Worm (Caenorhabditis elegans): ENCODE results near the gene F07E5.9.

DNA sequence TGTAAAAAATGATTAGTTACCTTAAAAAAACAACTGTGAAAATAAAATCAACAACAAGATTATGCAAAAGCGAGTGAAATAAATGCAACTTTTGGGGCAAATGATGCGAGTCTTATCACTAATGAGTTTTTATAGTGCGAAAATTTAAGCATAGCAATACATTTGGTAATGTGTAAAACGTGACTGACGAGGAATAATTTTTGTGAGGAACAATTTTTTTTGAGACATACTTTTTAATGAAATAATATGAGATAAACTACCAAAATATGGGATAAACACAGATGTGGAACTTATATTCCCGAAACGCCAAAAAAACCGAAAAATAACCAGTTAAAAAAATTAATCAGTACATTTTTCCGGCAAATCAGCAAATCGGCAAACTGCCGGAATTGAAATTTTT is at the start of gene F07E5.9:
- TF ChIP-seq ama-1 (optimal IDR thresholded peaks at IDR 0.05) (no peak), hmg-4 (GFP tag; optimal IDR thresholded peaks at IDR 0.05) (no peak), sea-1 (GFP tag; conservative IDR thresholded peaks at IDR 0.05) (no peak), tra-4 (tag; optimal IDR thresholded peaks at IDR 0.05) (no peak), ceh-13 (GFP tag; optimal IDR thresholded peaks at IDR 0.05) (no peak), aly-1 (tag; optimal IDR thresholded peaks at IDR 0.05) (no peak), hnd-1 (tag; optimal IDR thresholded peaks at IDR 0.05) (no peak), tbx-37 (GFP tag; conservative IDR thresholded peaks at IDR 0.05) (no peak), B0310.2 (tag; optimal IDR thresholded peaks at IDR 0.05) (no peak), ceh-36 (tag; optimal IDR thresholded peaks at IDR 0.05) (no peak)

All from whole organism, early embryonic.